Fruit fly (Drosophila melanogaster) whole organism, adult: ENCODE measurements around the gene CG11619.

Experiments
- CG11617 ChIP-seq: fragments of 200-800 bp; sonication (Bioruptor generic); optimal IDR thresholded peaks from 2 replicates; lab custom pipeline; 2017; ENCODE audit warnings: mild to moderate bottlenecking, missing biosample characterization, missing genetic modification reagents, missing genetic modification characterization
- CG12768 ChIP-seq: fragments of 200-800 bp; sonication (Bioruptor generic); optimal IDR thresholded peaks from 2 replicates; lab custom pipeline; 2017; ENCODE audit warnings: missing biosample characterization, missing genetic modification characterization, mild to moderate bottlenecking, moderate library complexity, missing genetic modification reagents
- CG14711 ChIP-seq: fragments of 200-800 bp; sonication (Bioruptor generic); optimal IDR thresholded peaks from 2 replicates; lab custom pipeline; 2018; ENCODE audit warnings: missing biosample characterization, mild to moderate bottlenecking, missing genetic modification characterization, moderate library complexity
- CG1620 ChIP-seq: fragments of 200-800 bp; sonication (Bioruptor generic); optimal IDR thresholded peaks from 2 replicates; lab custom pipeline; 2016; ENCODE audit warnings: missing biosample characterization, missing genetic modification characterization
- CG33017 ChIP-seq: fragments of 200-800 bp; sonication (Bioruptor generic); optimal IDR thresholded peaks from 2 replicates; lab custom pipeline; 2018; ENCODE audit warnings: missing biosample characterization, mild to moderate bottlenecking, missing genetic modification characterization, moderate library complexity
- CG5204 ChIP-seq: fragments of 200-800 bp; sonication (Bioruptor generic); optimal IDR thresholded peaks from 2 replicates; lab custom pipeline; 2016; ENCODE audit warnings: missing biosample characterization, missing genetic modification characterization
- CG7045 ChIP-seq: fragments of 200-800 bp; sonication (Bioruptor generic); optimal IDR thresholded peaks from 2 replicates; lab custom pipeline; 2017; ENCODE audit warnings: missing biosample characterization, mild to moderate bottlenecking, missing genetic modification characterization
- CG7101 ChIP-seq: fragments of 200-800 bp; sonication (Bioruptor generic); optimal IDR thresholded peaks from 2 replicates; lab custom pipeline; 2018; ENCODE audit warnings: missing biosample characterization, mild to moderate bottlenecking, missing genetic modification characterization, moderate library complexity
- Clk ChIP-seq: fragments of 200-800 bp; sonication (Bioruptor generic); optimal IDR thresholded peaks from 2 replicates; lab custom pipeline; 2017; ENCODE audit warnings: missing biosample characterization, missing genetic modification characterization
- Crg-1 ChIP-seq: fragments of 200-800 bp; sonication (Bioruptor generic); optimal IDR thresholded peaks from 2 replicates; lab custom pipeline; 2016; ENCODE audit warnings: missing biosample characterization, missing genetic modification characterization
- Hr96 ChIP-seq: fragments of 200-800 bp; sonication (Bioruptor generic); optimal IDR thresholded peaks from 2 replicates; lab custom pipeline; 2016; ENCODE audit warnings: missing biosample characterization, missing genetic modification characterization
- Mnt ChIP-seq: fragments of 200-800 bp; sonication (Bioruptor generic); optimal IDR thresholded peaks from 2 replicates; lab custom pipeline; 2016; ENCODE audit warnings: missing biosample characterization, mild to moderate bottlenecking, missing genetic modification characterization
- bab1 ChIP-seq: fragments of 200-800 bp; sonication (Bioruptor generic); optimal IDR thresholded peaks from 3 replicates; lab custom pipeline; 2019; ENCODE audit warnings: missing biosample characterization, mild to moderate bottlenecking, missing genetic modification characterization, moderate library complexity
- cic ChIP-seq: fragments of 200-800 bp; sonication (Bioruptor generic); optimal IDR thresholded peaks from 2 replicates; lab custom pipeline; 2017; ENCODE audit warnings: missing biosample characterization, mild to moderate bottlenecking, missing genetic modification characterization, moderate library complexity
- cnc ChIP-seq, 2 experiments: fragments of >200 bp; optimal IDR thresholded peaks; 2 replicates each; lab custom pipeline; 2017
- kay ChIP-seq: fragments of 200-800 bp; sonication (Bioruptor generic); peaks from one replicate; lab custom pipeline; 2016; ENCODE audit warnings: missing biosample characterization, missing genetic modification characterization, borderline replicate concordance
- ovo ChIP-seq: fragments of 200-800 bp; sonication (Bioruptor generic); optimal IDR thresholded peaks from 2 replicates; lab custom pipeline; 2016; ENCODE audit warnings: missing biosample characterization, missing genetic modification characterization
- pad ChIP-seq: fragments of 200-800 bp; sonication (Bioruptor generic); optimal IDR thresholded peaks from 3 replicates; lab custom pipeline; 2017; ENCODE audit warnings: missing biosample characterization, missing genetic modification characterization, mild to moderate bottlenecking, moderate library complexity, missing genetic modification reagents
- tj ChIP-seq: fragments of 200-800 bp; sonication (Bioruptor generic); optimal IDR thresholded peaks from 3 replicates; lab custom pipeline; 2017; ENCODE audit warnings: missing biosample characterization, mild to moderate bottlenecking, missing genetic modification characterization, moderate library complexity
- toe ChIP-seq: fragments of 200-800 bp; sonication (Bioruptor generic); optimal IDR thresholded peaks from 2 replicates; lab custom pipeline; 2016; ENCODE audit warnings: missing biosample characterization, missing genetic modification characterization

The CG11619 gene

DNA sequence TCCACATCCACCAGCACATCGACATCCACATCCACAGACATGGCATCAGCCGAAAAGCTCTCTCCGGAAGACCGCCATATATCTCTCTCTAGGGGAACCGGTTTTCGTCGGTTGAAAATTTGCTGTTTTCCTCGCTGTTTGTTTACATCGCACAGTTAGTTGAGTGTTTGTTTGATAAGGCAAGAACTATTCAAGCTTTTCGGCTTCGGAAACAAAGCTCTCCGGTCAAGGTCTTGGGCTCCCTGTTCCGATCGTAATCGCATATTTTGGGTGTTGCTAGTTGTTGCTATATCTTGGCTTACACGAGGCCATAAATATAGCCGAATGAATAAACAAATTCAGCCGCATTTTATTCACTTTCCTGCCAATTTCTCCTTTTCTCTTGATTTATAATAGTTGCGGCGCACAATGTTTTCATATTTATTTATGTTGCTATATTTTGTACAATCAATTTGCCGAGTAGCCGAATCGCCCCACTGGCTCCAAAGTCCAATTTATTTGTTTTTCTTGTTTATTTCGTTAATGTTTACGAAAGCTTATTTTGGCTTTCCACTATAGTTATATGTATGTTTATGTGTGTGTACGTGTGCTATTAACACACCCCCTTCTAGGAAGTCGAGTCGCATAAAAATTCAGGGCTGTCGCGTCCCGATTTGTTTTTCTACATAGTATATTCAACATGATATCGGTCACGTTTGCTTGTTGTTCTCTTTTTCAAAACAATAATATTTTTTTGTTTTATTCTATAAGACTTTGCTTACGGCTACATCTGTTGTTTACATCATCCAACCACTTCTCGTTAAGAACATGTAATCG lies 8.9 kb upstream of the CG11619 start:
- no peak for TF ChIP-seq CG33017 (tag; lab: Kevin White, UChicago)
- no peak for TF ChIP-seq CG1620 (GFP tag; lab: Kevin White, UChicago)
- TF ChIP-seq ovo (GFP tag; lab: Kevin White, UChicago): no peak
- peak; percentile 13 for TF ChIP-seq CG5204 (GFP tag; lab: Kevin White, UChicago)
- TF ChIP-seq CG12768: peak; percentile 37
- TF ChIP-seq tj (GFP tag; lab: Kevin White, UChicago): peak; percentile 81
- TF ChIP-seq CG14711 (tag; lab: Kevin White, UChicago): peak; percentile 61
- peak; percentile 27 for TF ChIP-seq toe
- TF ChIP-seq kay (GFP tag; lab: Kevin White, UChicago): peak; percentile 94
- peak; percentile 88 for TF ChIP-seq bab1 (GFP tag; lab: Kevin White, UChicago)
- peak; percentile 20 for TF ChIP-seq CG7101 (tag; lab: Kevin White, UChicago)
- peak; percentile 34 for TF ChIP-seq pad
- TF ChIP-seq CG11617 (GFP tag; lab: Kevin White, UChicago): peak; percentile 23
- no peak for TF ChIP-seq Mnt (GFP tag; lab: Kevin White, UChicago)
- TF ChIP-seq Crg-1 (GFP tag; lab: Kevin White, UChicago): no peak
- no peak for TF ChIP-seq Clk
- TF ChIP-seq cic: peak; percentile 69
- TF ChIP-seq cnc (optimal IDR thresholded peaks at IDR 0.05; lab: Kevin White, UChicago): no peak
- TF ChIP-seq CG7045: peak; percentile 52
- peak; percentile 43 for TF ChIP-seq Hr96 (GFP tag; lab: Kevin White, UChicago)

DNA sequence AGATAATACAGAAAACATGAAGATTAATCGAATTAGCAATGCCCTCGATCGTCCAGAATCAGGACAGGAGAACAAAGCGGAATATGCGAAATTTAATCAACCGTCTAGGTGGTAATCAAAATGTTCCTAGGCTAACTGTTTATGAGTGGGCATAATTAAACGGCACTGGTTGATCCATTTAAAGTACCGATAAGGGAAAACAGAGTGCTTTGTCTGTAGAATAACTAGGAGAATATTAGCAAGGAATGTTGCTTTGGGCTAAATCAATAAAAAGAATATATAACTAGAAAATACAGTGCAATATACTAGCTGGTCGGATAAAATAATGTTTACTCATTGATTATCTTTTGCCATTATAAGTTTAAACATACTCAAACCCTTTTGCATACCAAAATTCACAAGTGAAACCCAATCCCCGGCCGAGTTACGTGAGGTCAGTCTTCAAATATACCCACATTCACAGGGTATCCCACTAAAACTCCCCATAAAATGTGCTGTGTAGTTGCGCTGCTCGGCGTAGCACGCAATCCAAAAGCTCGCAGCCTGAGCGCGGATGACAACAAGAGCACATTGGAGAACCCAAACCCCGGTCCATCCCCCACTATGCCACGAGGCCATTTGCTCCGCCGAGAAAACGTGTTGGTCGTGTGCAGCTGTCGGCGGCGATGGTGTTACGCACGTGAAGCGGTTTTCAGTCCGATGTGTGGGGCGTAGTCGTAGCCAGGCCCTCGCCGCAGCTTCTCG lies 8.1 kb upstream of the CG11619 start:
- TF ChIP-seq kay (GFP tag; lab: Kevin White, UChicago) (peak; percentile 35), CG33017 (tag; lab: Kevin White, UChicago) (peak; percentile 9), Crg-1 (GFP tag; lab: Kevin White, UChicago) (peak; percentile 13), CG14711 (tag; lab: Kevin White, UChicago) (peak; percentile 34), Clk (peak; percentile 19), CG5204 (GFP tag; lab: Kevin White, UChicago) (peak; percentile 57), cic (peak; percentile 78), ovo (GFP tag; lab: Kevin White, UChicago) (peak; percentile 40), Mnt (GFP tag; lab: Kevin White, UChicago) (peak; percentile 86), toe (peak; percentile 55), Hr96 (GFP tag; lab: Kevin White, UChicago) (peak; percentile 17), cnc (optimal IDR thresholded peaks at IDR 0.05; lab: Kevin White, UChicago) (no peak), CG12768 (no peak), tj (GFP tag; lab: Kevin White, UChicago) (peak; percentile 11), CG7101 (tag; lab: Kevin White, UChicago) (peak; percentile 63), CG11617 (GFP tag; lab: Kevin White, UChicago) (peak; percentile 44), CG7045 (peak; percentile 54), CG1620 (GFP tag; lab: Kevin White, UChicago) (no peak), bab1 (GFP tag; lab: Kevin White, UChicago) (no peak), pad (no peak)

DNA sequence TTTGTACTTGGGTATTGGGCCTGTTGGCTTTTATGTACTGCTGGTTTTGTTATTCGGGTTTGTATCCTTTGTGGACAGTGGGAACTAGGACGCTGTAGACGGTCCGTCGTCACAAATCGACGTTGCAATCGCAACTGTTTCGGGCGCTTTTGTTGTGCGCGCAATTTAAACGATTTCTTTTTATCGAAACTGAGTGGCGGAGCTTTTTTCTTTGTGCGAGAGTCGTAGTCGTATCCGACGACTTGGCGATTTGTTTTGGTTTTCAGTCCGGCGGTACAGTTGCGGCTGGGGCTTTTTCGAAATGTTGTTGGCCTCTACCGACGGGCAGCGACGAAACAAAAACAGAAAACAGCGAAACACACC lies 7.5 kb upstream of the CG11619 start:
- TF ChIP-seq bab1 (GFP tag; lab: Kevin White, UChicago) (no peak), pad (no peak), CG7101 (tag; lab: Kevin White, UChicago) (no peak), CG5204 (GFP tag; lab: Kevin White, UChicago) (no peak), tj (GFP tag; lab: Kevin White, UChicago) (peak; percentile 19), cic (peak; percentile 35), toe (no peak), Hr96 (GFP tag; lab: Kevin White, UChicago) (no peak), ovo (GFP tag; lab: Kevin White, UChicago) (peak; percentile 9), Mnt (GFP tag; lab: Kevin White, UChicago) (peak; percentile 53), CG14711 (tag; lab: Kevin White, UChicago) (no peak)

DNA sequence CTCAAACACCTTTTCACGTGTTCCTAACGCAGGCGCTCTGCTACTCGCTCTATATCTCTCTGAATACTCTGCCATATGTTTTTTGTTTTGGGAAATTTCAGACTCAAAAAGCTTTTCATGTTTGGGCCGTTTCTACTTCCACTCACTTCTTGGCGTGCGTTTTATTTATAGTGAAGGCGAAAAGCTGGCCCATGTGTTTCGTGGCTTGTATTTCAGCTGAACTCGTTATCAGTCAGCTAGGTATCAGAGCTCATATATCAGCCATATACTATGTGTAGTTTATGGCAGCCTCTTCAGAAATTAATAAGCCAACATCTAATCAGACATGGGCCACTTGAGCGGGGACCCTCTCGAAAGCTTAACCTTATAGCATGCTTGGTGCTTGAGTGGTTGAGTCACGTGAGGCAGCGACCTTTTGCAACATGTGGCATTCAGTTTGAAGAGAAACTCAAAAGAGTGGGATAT lies 6.4 kb upstream of the CG11619 start:
- TF ChIP-seq CG14711 (tag; lab: Kevin White, UChicago): no peak
- TF ChIP-seq CG1620 (GFP tag; lab: Kevin White, UChicago): no peak
- peak; percentile 80 for TF ChIP-seq Mnt (GFP tag; lab: Kevin White, UChicago)
- no peak for TF ChIP-seq tj (GFP tag; lab: Kevin White, UChicago)
- TF ChIP-seq CG33017 (tag; lab: Kevin White, UChicago): peak; percentile 20
- peak; percentile 75 for TF ChIP-seq cic
- no peak for TF ChIP-seq CG12768
- no peak for TF ChIP-seq Hr96 (GFP tag; lab: Kevin White, UChicago)

DNA sequence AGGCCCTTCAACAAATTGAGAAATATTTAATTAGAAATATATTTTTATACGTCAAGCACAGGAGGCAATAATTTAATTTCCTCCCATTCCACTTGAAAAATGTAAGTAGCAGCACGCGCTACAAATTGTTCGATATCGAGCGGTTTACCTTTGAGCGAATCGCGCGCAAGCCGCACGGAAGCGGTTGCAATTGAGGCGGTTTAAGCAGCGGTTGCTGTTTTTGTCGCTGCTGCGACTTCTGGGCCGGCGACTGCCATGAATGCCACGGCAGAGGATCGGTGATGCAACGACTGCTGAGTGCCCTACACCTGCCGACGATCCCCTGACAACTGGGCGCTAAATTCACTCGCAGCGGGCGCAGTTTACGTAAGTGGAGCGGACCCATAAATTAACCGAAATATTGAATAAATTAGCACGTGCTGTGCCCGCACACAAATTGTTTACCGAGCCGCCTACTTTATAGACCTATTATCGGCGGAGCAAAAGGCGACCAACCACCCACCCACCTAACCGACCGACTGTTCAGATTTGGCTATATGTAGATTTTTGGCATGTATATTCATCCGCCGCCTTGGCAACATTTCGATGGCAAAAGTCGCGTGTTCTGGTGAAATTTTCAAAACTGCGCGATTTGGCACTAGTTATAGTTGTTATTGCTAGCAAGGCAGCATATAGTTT lies 5.6 kb upstream of the CG11619 start:
- TF ChIP-seq cnc (optimal IDR thresholded peaks at IDR 0.05; lab: Kevin White, UChicago) (no peak), Clk (no peak), CG12768 (no peak)
